Worm (Caenorhabditis elegans): ENCODE measurements around the gene T08G3.11.
A peak's percentile ranks its signal among the peaks of the same experiment; 100 is the strongest.

Gene T08G3.11

ce11 chrV:16479275-16479674, at the start of gene T08G3.11:
Gene T08G3.11 (minus strand): TSS chrV:16479375.
- peak in 1 of 2 experiments; percentile 67 for TF ChIP-seq unc-62 (GFP tag; optimal IDR thresholded peaks at IDR 0.05 in 1 of 2)
- no peak for TF ChIP-seq unc-62 (tag; optimal IDR thresholded peaks at IDR 0.05)
- no peak for TF ChIP-seq ctbp-1 (GFP tag; IDR thresholded peaks at IDR 0.05)
- TF ChIP-seq lsy-2 (tag; optimal IDR thresholded peaks at IDR 0.05), result no peak
- TF ChIP-seq dmd-8 (GFP tag; IDR thresholded peaks at IDR 0.05), result no peak
- no peak for TF ChIP-seq nhr-42 (GFP tag; IDR thresholded peaks at IDR 0.05)
- no peak for TF ChIP-seq mdt-29 (GFP tag; IDR thresholded peaks at IDR 0.05)

ce11 chrV:16527796-16528195, 48.6 kb upstream of the T08G3.11 start, which contains the start of gene F36D3.16:
Gene F36D3.16 (plus strand): TSS chrV:16528096.
- TF ChIP-seq lir-3 (tag; optimal IDR thresholded peaks at IDR 0.05) (no peak), set-16 (GFP tag; IDR thresholded peaks at IDR 0.05) (no peak), mep-1 (tag; optimal IDR thresholded peaks at IDR 0.05) (no peak), spr-3 (GFP tag; optimal IDR thresholded peaks at IDR 0.05) (no peak), lin-1 (GFP tag; IDR thresholded peaks at IDR 0.05) (no peak), ces-1 (GFP tag; optimal IDR thresholded peaks at IDR 0.05) (no peak), F44E2.7 (GFP tag; IDR thresholded peaks at IDR 0.05) (no peak), ceh-82 (tag; optimal IDR thresholded peaks at IDR 0.05) (no peak), mxl-3 (GFP tag; optimal IDR thresholded peaks at IDR 0.05) (no peak), lin-15B (tag; optimal IDR thresholded peaks at IDR 0.05) (no peak), zag-1 (tag; optimal IDR thresholded peaks at IDR 0.05) (no peak), nhr-102 (tag; optimal IDR thresholded peaks at IDR 0.05) (no peak), daf-12 (tag; optimal IDR thresholded peaks at IDR 0.05) (no peak), F10B5.3 (tag; optimal IDR thresholded peaks at IDR 0.05) (no peak), D1046.2 (GFP tag; IDR thresholded peaks at IDR 0.05) (no peak), gei-8 (GFP tag; optimal IDR thresholded peaks at IDR 0.05) (no peak), aly-2 (tag; optimal IDR thresholded peaks at IDR 0.05) (no peak), mxl-2 (GFP tag; conservative IDR thresholded peaks at IDR 0.05) (no peak)

- TF ChIP-seq pqm-1 (tag; optimal IDR thresholded peaks at IDR 0.05) (no peak), ZK337.2 (GFP tag; IDR thresholded peaks at IDR 0.05) (0 out of 2 replicates have a peak, but pooled peaks have one; percentile 8)
Measured at ce11 chrV:16526858-16527257, 47.7 kb upstream of the T08G3.11 start, which contains the start of gene F36D3.8. Gene F36D3.8 (plus strand): TSS chrV:16527158.

ce11 chrV:16522242-16522641, 43.1 kb upstream of the T08G3.11 start, which contains the start of gene srw-34:
Gene srw-34 (minus strand): TSS chrV:16522342.
- TF ChIP-seq T26A8.4 (GFP tag; IDR thresholded peaks at IDR 0.05) (no peak), nhr-111 (GFP tag; optimal IDR thresholded peaks at IDR 0.05) (no peak), zip-11 (GFP tag; IDR thresholded peaks at IDR 0.05) (no peak), egl-43 (GFP tag; IDR thresholded peaks at IDR 0.05) (no peak), nhr-102 (tag; optimal IDR thresholded peaks at IDR 0.05) (no peak), nhr-10 (tag; optimal IDR thresholded peaks at IDR 0.05) (no peak), mdt-29 (GFP tag; IDR thresholded peaks at IDR 0.05) (no peak)

- no peak for TF ChIP-seq lir-3 (tag; optimal IDR thresholded peaks at IDR 0.05)
- no peak for TF ChIP-seq lin-39 (tag; optimal IDR thresholded peaks at IDR 0.05)
- no peak for TF ChIP-seq daf-16 (GFP tag; optimal IDR thresholded peaks at IDR 0.05)
- TF ChIP-seq daf-16 (tag; optimal IDR thresholded peaks at IDR 0.05), result no peak
- TF ChIP-seq hif-1 (tag; optimal IDR thresholded peaks at IDR 0.05), result no peak
Measured at ce11 chrV:16517619-16518018, 38.4 kb upstream of the T08G3.11 start, which contains the start of gene F36D3.4. Gene F36D3.4 (minus strand): TSS chrV:16517719.
